Worm (Caenorhabditis elegans): ENCODE results near the gene suds-3.

DNA sequence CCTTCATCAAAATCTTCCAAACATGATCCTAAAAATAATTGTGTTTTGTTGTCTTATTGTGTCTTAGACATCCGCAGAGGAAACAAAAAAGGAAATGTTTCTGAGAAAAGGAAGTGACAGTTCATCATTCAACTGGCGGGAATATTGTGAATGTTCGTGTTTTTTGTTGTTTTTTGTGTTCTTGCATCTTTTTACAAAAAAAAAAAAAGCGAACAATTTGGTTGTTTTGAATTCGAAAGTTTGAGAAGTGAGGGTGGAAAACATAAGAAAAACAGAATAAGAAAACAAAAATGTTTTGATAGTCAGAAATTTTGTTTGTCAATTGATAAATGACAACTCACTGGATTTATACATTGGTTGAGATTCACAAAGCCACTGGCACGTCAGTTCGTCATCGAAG, 21.2 kb upstream of the suds-3 start:
- TF ChIP-seq unc-130 (GFP tag; optimal IDR thresholded peaks at IDR 0.05) (no peak), sea-2 (GFP tag; IDR thresholded peaks at IDR 0.05) (no peak), zfh-2 (GFP tag; conservative IDR thresholded peaks at IDR 0.05) (no peak), mcd-1 (GFP tag; IDR thresholded peaks at IDR 0.05) (no peak), snpc-4 (GFP tag; optimal IDR thresholded peaks at IDR 0.05) (no peak), snpc-4 (tag; optimal IDR thresholded peaks at IDR 0.05) (no peak), snpc-3.4 (tag; optimal IDR thresholded peaks at IDR 0.05) (no peak), F49E8.2 (tag; optimal IDR thresholded peaks at IDR 0.05; ENCODE audit: insufficient read depth) (no peak), nhr-179 (tag; optimal IDR thresholded peaks at IDR 0.05) (no peak), attf-5 (GFP tag; optimal IDR thresholded peaks at IDR 0.05) (no peak), madf-3 (GFP tag; IDR thresholded peaks at IDR 0.05) (no peak), dpff-1 (tag; optimal IDR thresholded peaks at IDR 0.05) (no peak), ama-1 (optimal IDR thresholded peaks at IDR 0.05) (no peak), ama-1 (GFP tag; optimal IDR thresholded peaks at IDR 0.05) (no peak), attf-6 (GFP tag; IDR thresholded peaks at IDR 0.05) (no peak)
